Fruit fly (Drosophila melanogaster) whole organism, embryonic: ENCODE results near the gene UQCR-14.

ENCODE experiments used
- Bdp1 ChIP-seq: fragments of 200-800 bp; sonication (Bioruptor generic); optimal IDR thresholded peaks from 3 replicates; lab custom pipeline; 2016; ENCODE audit warnings: missing biosample characterization, missing genetic modification characterization
- Blimp-1 ChIP-seq: fragments of 200-800 bp; sonication (Bioruptor generic); optimal IDR thresholded peaks from 3 replicates; lab custom pipeline; 2018; ENCODE audit warnings: missing biosample characterization, missing genetic modification characterization, mild to moderate bottlenecking, moderate library complexity, missing genetic modification reagents
- CG11247 ChIP-seq: fragments of 200-800 bp; sonication (Bioruptor generic); IDR thresholded peaks from 2 replicates; pipeline ENCODE4 v1.3.6; 2022; ENCODE audit warnings: missing biosample characterization, missing genetic modification characterization
- CG1603 ChIP-seq: fragments of 200-800 bp; sonication (Bioruptor generic); optimal IDR thresholded peaks from 2 replicates; lab custom pipeline; 2019; ENCODE audit warnings: missing biosample characterization, mild to moderate bottlenecking, missing genetic modification characterization, moderate library complexity
- CG1792 ChIP-seq: fragments of 200-800 bp; sonication (Bioruptor generic); optimal IDR thresholded peaks from 2 replicates; lab custom pipeline; 2016; ENCODE audit warnings: missing biosample characterization, missing genetic modification characterization
- CG2875 ChIP-seq: fragments of 200-800 bp; sonication (Bioruptor generic); optimal IDR thresholded peaks from 2 replicates; lab custom pipeline; 2017; ENCODE audit warnings: missing biosample characterization, mild to moderate bottlenecking, missing genetic modification characterization, missing genetic modification reagents
- CG30403 ChIP-seq: fragments of 200-800 bp; sonication (Bioruptor generic); optimal IDR thresholded peaks from 3 replicates; lab custom pipeline; 2016; ENCODE audit warnings: missing biosample characterization, missing genetic modification characterization
- CG30431 ChIP-seq: fragments of 200-800 bp; sonication (Bioruptor generic); optimal IDR thresholded peaks from 2 replicates; lab custom pipeline; 2017; ENCODE audit warnings: missing biosample characterization, missing genetic modification characterization
- CG3407 ChIP-seq: fragments of 200-800 bp; sonication (Bioruptor generic); optimal IDR thresholded peaks from 2 replicates; lab custom pipeline; 2018; ENCODE audit warnings: missing biosample characterization, mild to moderate bottlenecking, missing genetic modification characterization
- CG3847 ChIP-seq: fragments of 200-800 bp; sonication (Bioruptor generic); IDR thresholded peaks from 2 replicates; pipeline ENCODE4 v1.3.6; 2022; ENCODE audit warnings: missing biosample characterization, missing genetic modification characterization
- CG4282 ChIP-seq: fragments of 200-800 bp; sonication (Bioruptor generic); optimal IDR thresholded peaks from 2 replicates; lab custom pipeline; 2016; ENCODE audit warnings: missing biosample characterization, missing genetic modification characterization
- CG4360 ChIP-seq: fragments of 200-800 bp; sonication (Bioruptor generic); IDR thresholded peaks from 2 replicates; pipeline ENCODE4 v1.3.6; 2022; ENCODE audit warnings: missing biosample characterization, missing genetic modification characterization
- CG43689 ChIP-seq: fragments of 200-800 bp; sonication (Bioruptor generic); IDR thresholded peaks from 2 replicates; pipeline ENCODE4 v1.3.6; 2022; ENCODE audit warnings: missing biosample characterization, missing genetic modification characterization
- CG4707 ChIP-seq: fragments of 200-800 bp; sonication (Bioruptor generic); optimal IDR thresholded peaks from 2 replicates; lab custom pipeline; 2018; ENCODE audit warnings: missing biosample characterization, mild to moderate bottlenecking, missing genetic modification characterization, moderate library complexity
- CG4820 ChIP-seq: fragments of 200-800 bp; sonication (Bioruptor generic); optimal IDR thresholded peaks from 3 replicates; lab custom pipeline; 2016; ENCODE audit warnings: missing biosample characterization, missing genetic modification characterization
- CG8359 ChIP-seq: fragments of 200-800 bp; sonication (Bioruptor generic); optimal IDR thresholded peaks from 2 replicates; lab custom pipeline; 2017; ENCODE audit warnings: missing biosample characterization, mild to moderate bottlenecking, missing genetic modification characterization, borderline replicate concordance
- CG8924 ChIP-seq: fragments of 200-800 bp; optimal IDR thresholded peaks from 3 replicates; lab custom pipeline; 2019; ENCODE audit warnings: missing biosample characterization, mild to moderate bottlenecking, missing genetic modification characterization, moderate library complexity
- CG9215 ChIP-seq: fragments of 200-800 bp; sonication (Bioruptor generic); IDR thresholded peaks from 2 replicates; pipeline ENCODE4 v1.3.6; 2022; ENCODE audit warnings: missing biosample characterization, missing genetic modification characterization
- CrebB ChIP-seq: fragments of 200-800 bp; sonication (Bioruptor generic); optimal IDR thresholded peaks from 3 replicates; lab custom pipeline; 2018; ENCODE audit warnings: missing biosample characterization, mild to moderate bottlenecking, missing genetic modification characterization
- Deaf1 ChIP-seq: fragments of 200-800 bp; optimal IDR thresholded peaks from 3 replicates; lab custom pipeline; 2019; ENCODE audit warnings: missing biosample characterization, mild to moderate bottlenecking, missing genetic modification characterization, moderate library complexity
- Dip2 ChIP-seq: fragments of 200-800 bp; sonication (Bioruptor generic); IDR thresholded peaks from 2 replicates; pipeline ENCODE4 v1.3.6; 2022; ENCODE audit warnings: missing biosample characterization, missing genetic modification characterization
- Doc2 ChIP-seq: fragments of 200-800 bp; sonication (Bioruptor generic); IDR thresholded peaks from 2 replicates; pipeline ENCODE4 v1.3.6; 2022; ENCODE audit warnings: missing biosample characterization, missing genetic modification characterization
- HLH54F ChIP-seq: fragments of 200-800 bp; sonication (Bioruptor generic); optimal IDR thresholded peaks from 3 replicates; lab custom pipeline; 2016; ENCODE audit warnings: missing biosample characterization, missing genetic modification characterization
- Jarid2 ChIP-seq: fragments of 200-800 bp; sonication (Bioruptor generic); optimal IDR thresholded peaks from 3 replicates; lab custom pipeline; 2017; ENCODE audit warnings: mild to moderate bottlenecking, missing biosample characterization, missing genetic modification reagents, missing genetic modification characterization
- Max ChIP-seq: fragments of 200-800 bp; sonication (Bioruptor generic); optimal IDR thresholded peaks from 2 replicates; lab custom pipeline; 2016; ENCODE audit warnings: missing biosample characterization, mild to moderate bottlenecking, missing genetic modification characterization
- Mes4 ChIP-seq: fragments of 200-800 bp; sonication (Bioruptor generic); optimal IDR thresholded peaks from 2 replicates; lab custom pipeline; 2016; ENCODE audit warnings: missing biosample characterization, missing genetic modification characterization
- Mrtf ChIP-seq: fragments of 200-800 bp; sonication (Bioruptor generic); IDR thresholded peaks from 3 replicates; pipeline ENCODE4 v1.3.6; 2022; ENCODE audit warnings: missing biosample characterization, missing genetic modification characterization
- NK7.1 ChIP-seq: fragments of 200-800 bp; sonication (Bioruptor generic); optimal IDR thresholded peaks from 3 replicates; lab custom pipeline; 2016; ENCODE audit warnings: missing biosample characterization, missing genetic modification characterization
- Ptx1 ChIP-seq: fragments of 200-800 bp; sonication (Bioruptor generic); IDR thresholded peaks from 2 replicates; pipeline ENCODE4 v1.3.6; 2022; ENCODE audit warnings: missing biosample characterization, missing genetic modification characterization
- Sox100B ChIP-seq: fragments of 200-800 bp; sonication (Bioruptor generic); optimal IDR thresholded peaks from 3 replicates; lab custom pipeline; 2018; ENCODE audit warnings: missing biosample characterization, mild to moderate bottlenecking, missing genetic modification characterization
- Tbp ChIP-seq: fragments of >200 bp; optimal IDR thresholded peaks from 2 replicates; lab custom pipeline; 2018; ENCODE audit warnings: missing biosample characterization, missing genetic modification characterization
- YL-1 ChIP-seq: fragments of 200-800 bp; sonication (Bioruptor generic); optimal IDR thresholded peaks from 3 replicates; lab custom pipeline; 2017; ENCODE audit warnings: missing biosample characterization, mild to moderate bottlenecking, missing genetic modification characterization
- abd-A ChIP-seq: fragments of 200-800 bp; sonication (Bioruptor generic); optimal IDR thresholded peaks from 3 replicates; lab custom pipeline; 2019; ENCODE audit warnings: missing biosample characterization, mild to moderate bottlenecking, missing genetic modification characterization, moderate library complexity
- br ChIP-seq: fragments of >200 bp; optimal IDR thresholded peaks from 2 replicates; lab custom pipeline; 2017
- caup ChIP-seq: fragments of 200-800 bp; sonication (Bioruptor generic); optimal IDR thresholded peaks from 3 replicates; lab custom pipeline; 2017; ENCODE audit warnings: missing biosample characterization, mild to moderate bottlenecking, missing genetic modification characterization, moderate library complexity; ENCODE audit not compliant: severe bottlenecking
- da ChIP-seq: fragments of 200-800 bp; sonication (Bioruptor generic); optimal IDR thresholded peaks from 2 replicates; lab custom pipeline; 2016; ENCODE audit warnings: missing biosample characterization, missing genetic modification characterization
- dmrt11E ChIP-seq: fragments of 200-800 bp; sonication (Bioruptor generic); optimal IDR thresholded peaks from 3 replicates; lab custom pipeline; 2018; ENCODE audit warnings: missing biosample characterization, mild to moderate bottlenecking, missing genetic modification characterization, moderate library complexity
- exex ChIP-seq: fragments of 200-800 bp; sonication (Bioruptor generic); optimal IDR thresholded peaks from 4 replicates; lab custom pipeline; 2018; ENCODE audit warnings: missing biosample characterization, mild to moderate bottlenecking, missing genetic modification characterization, moderate library complexity
- fru ChIP-seq: fragments of >200 bp; optimal IDR thresholded peaks from 2 replicates; lab custom pipeline; 2017
- gro ChIP-seq: fragments of 200-800 bp; sonication (Bioruptor generic); optimal IDR thresholded peaks from 2 replicates; lab custom pipeline; 2016; ENCODE audit warnings: missing biosample characterization, missing genetic modification characterization
- hkb ChIP-seq, 2 experiments: fragments of 200-800 bp in 1 of 2; fragments of >200 bp in 1 of 2; sonication (Bioruptor generic) in 1 of 2; IDR thresholded peaks in 1 of 2; optimal IDR thresholded peaks in 1 of 2; 2 replicates each; pipeline versions ENCODE4 v1.3.6 to Lab custom; 2017 to 2022; ENCODE audit warnings: missing biosample characterization in 1 of 2, missing genetic modification characterization in 1 of 2
- onecut ChIP-seq: fragments of 200-800 bp; sonication (Bioruptor generic); IDR thresholded peaks from 2 replicates; pipeline ENCODE4 v1.3.6; 2022; ENCODE audit warnings: missing biosample characterization, missing genetic modification characterization
- pzg ChIP-seq: fragments of 200-800 bp; sonication (Bioruptor generic); optimal IDR thresholded peaks from 3 replicates; lab custom pipeline; 2018; ENCODE audit warnings: missing biosample characterization, mild to moderate bottlenecking, missing genetic modification characterization, moderate library complexity
- sd ChIP-seq: fragments of 200-800 bp; sonication (Bioruptor generic); optimal IDR thresholded peaks from 3 replicates; lab custom pipeline; 2018; ENCODE audit warnings: missing biosample characterization, mild to moderate bottlenecking, missing genetic modification characterization, moderate library complexity
- sens ChIP-seq: fragments of 200-800 bp; sonication (Bioruptor generic); peaks from one replicate; lab custom pipeline; 2016; ENCODE audit warnings: missing biosample characterization, missing genetic modification characterization
- sim ChIP-seq: fragments of 200-800 bp; sonication (Bioruptor generic); IDR thresholded peaks from 2 replicates; pipeline ENCODE4 v1.3.6; 2022; ENCODE audit warnings: missing biosample characterization, missing genetic modification characterization
- ttk ChIP-seq: fragments of 200-800 bp; sonication (Bioruptor generic); IDR thresholded peaks from 2 replicates; pipeline ENCODE4 v2.1.2; 2022; ENCODE audit warnings: missing biosample characterization, missing genetic modification characterization
- twi ChIP-seq: fragments of 200-800 bp; optimal IDR thresholded peaks from 2 replicates; lab custom pipeline; 2019; ENCODE audit warnings: missing biosample characterization, mild to moderate bottlenecking, missing genetic modification characterization, moderate library complexity
- unc-4 ChIP-seq: fragments of 200-800 bp; sonication (Bioruptor generic); IDR thresholded peaks from 2 replicates; pipeline ENCODE4 v1.3.6; 2022; ENCODE audit warnings: missing biosample characterization, missing genetic modification characterization; ENCODE audit not compliant: partially characterized antibody
- unpg ChIP-seq: fragments of 200-800 bp; sonication (Bioruptor generic); optimal IDR thresholded peaks from 3 replicates; lab custom pipeline; 2018; ENCODE audit warnings: missing biosample characterization, mild to moderate bottlenecking, missing genetic modification characterization, moderate library complexity
- yki ChIP-seq: fragments of >200 bp; optimal IDR thresholded peaks from 3 replicates; lab custom pipeline; 2018
- zen2 ChIP-seq: fragments of 200-800 bp; sonication (Bioruptor generic); IDR thresholded peaks from 3 replicates; pipeline ENCODE4 v1.3.6; 2022; ENCODE audit warnings: missing biosample characterization, missing genetic modification characterization; ENCODE audit not compliant: partially characterized antibody

Gene UQCR-14

DNA sequence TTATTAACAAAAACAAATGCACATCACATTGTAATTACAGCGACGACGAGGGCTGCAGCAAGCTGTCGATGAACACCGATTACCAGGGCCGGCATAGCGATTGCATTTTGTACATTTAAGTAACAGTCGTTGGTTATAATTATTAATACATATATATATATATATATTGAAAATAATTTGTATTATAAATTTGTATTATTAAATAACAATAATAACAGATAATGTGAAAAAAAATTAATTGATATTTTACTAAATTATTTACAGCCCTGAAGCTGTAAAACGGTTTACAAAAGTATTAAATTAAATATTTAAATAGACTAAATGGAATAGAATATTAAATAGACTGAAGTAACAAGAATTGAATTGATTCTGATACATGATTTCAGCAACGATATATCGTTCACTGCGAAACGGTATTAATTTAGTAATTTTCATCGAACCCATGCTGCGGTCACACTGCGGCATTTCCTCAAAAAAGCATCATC lies 10.2 kb upstream of the UQCR-14 start, which contains the start of the genes kat80 and Prosalpha4 (continued):
- TF ChIP-seq CG2875 (GFP tag; lab: Kevin White, UChicago) (no peak), CG4707 (GFP tag; lab: Kevin White, UChicago) (no peak), NK7.1 (no peak), CG1792 (GFP tag; lab: Kevin White, UChicago) (no peak), Bdp1 (GFP tag; lab: Kevin White, UChicago) (no peak), Mrtf (GFP tag; lab: Robert Waterston, UW) (no peak), gro (GFP tag; lab: Kevin White, UChicago) (no peak), ttk (no peak), CG4820 (GFP tag; lab: Kevin White, UChicago) (no peak), Tbp (GFP tag; lab: Kevin White, UChicago) (no peak), Jarid2 (no peak), Blimp-1 (GFP tag; lab: Kevin White, UChicago) (peak; percentile 22), CG4282 (GFP tag; lab: Kevin White, UChicago) (no peak), CG11247 (GFP tag; lab: Robert Waterston, UW) (no peak), CrebB (tag; lab: Kevin White, UChicago) (no peak), CG8359 (GFP tag; lab: Kevin White, UChicago) (no peak), CG43689 (GFP tag; lab: Robert Waterston, UW) (no peak), CG1603 (peak; percentile 5), zen2 (GFP tag; lab: Robert Waterston, UW) (no peak; the same call in 2 of the 3 replicates), abd-A (tag; lab: Kevin White, UChicago) (no peak), caup (peak; percentile 20), YL-1 (GFP tag; lab: Kevin White, UChicago) (no peak), CG3847 (GFP tag; lab: Robert Waterston, UW) (peak; percentile 34; the same call in 1 of the 2 replicates), Doc2 (no peak), Max (GFP tag; lab: Kevin White, UChicago) (no peak), dmrt11E (tag; lab: Kevin White, UChicago) (peak; percentile 44), Mes4 (GFP tag; lab: Kevin White, UChicago) (no peak), yki (no peak), unc-4 (GFP tag; lab: Robert Waterston, UW) (peak; percentile 69), twi (tag; lab: Kevin White, UChicago) (no peak), Deaf1 (tag; lab: Kevin White, UChicago) (no peak), exex (tag; lab: Kevin White, UChicago) (peak; percentile 70), CG9215 (GFP tag; lab: Robert Waterston, UW) (no peak), onecut (GFP tag; lab: Robert Waterston, UW) (0 out of 2 replicates have a peak, but pooled peaks have one; percentile 32), fru (no peak), sens (GFP tag; lab: Kevin White, UChicago) (no peak), hkb (optimal IDR thresholded peaks at IDR 0.05; lab: Kevin White, UChicago) (no peak), hkb (GFP tag; IDR thresholded peaks at IDR 0.05; lab: Robert Waterston, UW) (no peak), HLH54F (GFP tag; lab: Kevin White, UChicago) (no peak), sd (tag; lab: Kevin White, UChicago) (peak; percentile 37), CG4360 (no peak), Dip2 (GFP tag; lab: Robert Waterston, UW) (no peak), Sox100B (GFP tag; lab: Kevin White, UChicago) (no peak), pzg (GFP tag; lab: Kevin White, UChicago) (peak; percentile 43), Ptx1 (GFP tag; lab: Robert Waterston, UW) (0 out of 2 replicates have a peak, but pooled peaks have one; percentile 12), CG8924 (tag; lab: Kevin White, UChicago) (peak; percentile 73), CG30431 (GFP tag; lab: Kevin White, UChicago) (no peak), sim (no peak), CG30403 (GFP tag; lab: Kevin White, UChicago) (peak; percentile 10), CG3407 (GFP tag; lab: Kevin White, UChicago) (no peak), da (GFP tag; lab: Kevin White, UChicago) (no peak), br (lab: Kevin White, UChicago) (no peak), unpg (GFP tag; lab: Kevin White, UChicago) (peak; percentile 32)
